Worm (Caenorhabditis elegans) whole organism, L1 larva: ENCODE results near the gene acr-12.

Experiments used
- C16A3.4 ChIP-seq: fragments of 150-350 bp; optimal IDR thresholded peaks from 2 replicates; lab custom pipeline; 2014; ENCODE audit warnings: missing biosample characterization, missing genetic modification characterization
- C34B4.2 ChIP-seq: sonication (generic microtip); optimal IDR thresholded peaks from 2 replicates; lab custom pipeline; 2017; ENCODE audit warnings: mild to moderate bottlenecking, missing genetic modification characterization, missing compliant biosample characterization
- F16B12.6 ChIP-seq: fragments of 150-350 bp; optimal IDR thresholded peaks from 2 replicates; lab custom pipeline; 2014; ENCODE audit warnings: missing biosample characterization, missing genetic modification characterization
- aha-1 ChIP-seq: fragments of 150-350 bp; optimal IDR thresholded peaks from 2 replicates; lab custom pipeline; 2014; ENCODE audit warnings: missing biosample characterization, missing genetic modification characterization
- alr-1 ChIP-seq: fragments of 200-800 bp; sonication (Bioruptor generic); optimal IDR thresholded peaks from 2 replicates; lab custom pipeline; 2018; ENCODE audit warnings: borderline replicate concordance, mild to moderate bottlenecking, missing genetic modification characterization, missing compliant biosample characterization
- aly-2 ChIP-seq: fragments of 150-350 bp; optimal IDR thresholded peaks from 2 replicates; lab custom pipeline; 2014; ENCODE audit warnings: missing biosample characterization, missing genetic modification characterization
- ama-1 ChIP-seq: fragments of 150-350 bp; optimal IDR thresholded peaks from 2 replicates; lab custom pipeline; 2014
- blmp-1 ChIP-seq: fragments of 150-350 bp; optimal IDR thresholded peaks from 2 replicates; lab custom pipeline; 2014; ENCODE audit warnings: missing biosample characterization, missing genetic modification characterization
- ceh-8 ChIP-seq: fragments of 200-800 bp; sonication (Bioruptor generic); optimal IDR thresholded peaks from 2 replicates; lab custom pipeline; 2018; ENCODE audit warnings: mild to moderate bottlenecking, missing genetic modification characterization, moderate library complexity, missing compliant biosample characterization
- ceh-82 ChIP-seq, 3 experiments: fragments of 150-350 bp in 1 of 3; sonication (generic microtip) in 2 of 3; optimal IDR thresholded peaks; 2 replicates each; lab custom pipeline; 2014 to 2017; ENCODE audit warnings: missing biosample characterization in 3 of 3, missing genetic modification characterization in 3 of 3
- ceh-88 ChIP-seq: fragments of 200-800 bp; sonication (Bioruptor generic); IDR thresholded peaks from 2 replicates; pipeline ENCODE4 v1.3.6; 2022; ENCODE audit warnings: missing genetic modification characterization, missing compliant biosample characterization
- ces-1 ChIP-seq: fragments of 150-350 bp; optimal IDR thresholded peaks from 2 replicates; lab custom pipeline; 2014; ENCODE audit warnings: missing biosample characterization, missing genetic modification reagents, missing genetic modification characterization
- egl-27 ChIP-seq, 2 experiments: fragments of 150-350 bp in 1 of 2; sonication (generic microtip); optimal IDR thresholded peaks; 3 replicates each; lab custom pipeline; 2017 to 2018; ENCODE audit warnings: missing biosample characterization in 2 of 2, missing genetic modification characterization in 2 of 2, missing genetic modification reagents in 2 of 2
- elt-2 ChIP-seq: sonication (generic microtip); optimal IDR thresholded peaks from 2 replicates; lab custom pipeline; 2016; ENCODE audit warnings: missing genetic modification characterization, mild to moderate bottlenecking, inconsistent platforms, missing compliant biosample characterization, missing genetic modification reagents
- ets-5 ChIP-seq: fragments of 200-800 bp; sonication (Bioruptor generic); IDR thresholded peaks from 2 replicates; pipeline ENCODE4 v1.3.6; 2022; ENCODE audit warnings: missing genetic modification characterization, missing compliant biosample characterization
- fkh-10 ChIP-seq: sonication (generic microtip); optimal IDR thresholded peaks from 2 replicates; lab custom pipeline; 2017; ENCODE audit warnings: missing biosample characterization, missing genetic modification reagents, missing genetic modification characterization
- fkh-4 ChIP-seq: sonication (generic microtip); optimal IDR thresholded peaks from 2 replicates; lab custom pipeline; 2016; ENCODE audit warnings: missing compliant biosample characterization, missing genetic modification characterization, borderline replicate concordance
- grh-1 ChIP-seq: fragments of 200-800 bp; sonication (Bioruptor generic); IDR thresholded peaks from 2 replicates; pipeline ENCODE4 v1.3.6; 2022; ENCODE audit warnings: missing genetic modification reagents, missing genetic modification characterization, missing compliant biosample characterization
- hlh-17 ChIP-seq: fragments of 200-800 bp; sonication (Bioruptor generic); optimal IDR thresholded peaks from 2 replicates; lab custom pipeline; 2018; ENCODE audit warnings: missing genetic modification characterization, mild to moderate bottlenecking, missing compliant biosample characterization, moderate library complexity, borderline replicate concordance
- hlh-4 ChIP-seq: sonication (generic microtip); optimal IDR thresholded peaks from 2 replicates; lab custom pipeline; 2016; ENCODE audit warnings: mild to moderate bottlenecking, missing genetic modification characterization, missing compliant biosample characterization
- irx-1 ChIP-seq: sonication (generic microtip); optimal IDR thresholded peaks from 2 replicates; lab custom pipeline; 2016; ENCODE audit warnings: missing genetic modification characterization, missing compliant biosample characterization
- jun-1 ChIP-seq: fragments of 150-350 bp; optimal IDR thresholded peaks from 2 replicates; lab custom pipeline; 2014; ENCODE audit warnings: missing biosample characterization, missing genetic modification reagents, missing genetic modification characterization
- lin-14 ChIP-seq: fragments of 200-800 bp; sonication (Bioruptor generic); optimal IDR thresholded peaks from 2 replicates; lab custom pipeline; 2018; ENCODE audit warnings: mild to moderate bottlenecking, missing genetic modification characterization, moderate library complexity, missing compliant biosample characterization
- lin-35 ChIP-seq, 2 experiments: fragments of 150-350 bp; optimal IDR thresholded peaks; 2 replicates each; lab custom pipeline; 2014; ENCODE audit warnings: missing biosample characterization in 2 of 2, missing genetic modification characterization in 2 of 2, missing genetic modification reagents in 2 of 2
- lin-39 ChIP-seq: fragments of 150-350 bp; optimal IDR thresholded peaks from 2 replicates; lab custom pipeline; 2014; ENCODE audit warnings: missing biosample characterization, missing genetic modification reagents, missing genetic modification characterization
- lir-3 ChIP-seq: sonication (generic microtip); optimal IDR thresholded peaks from 2 replicates; lab custom pipeline; 2016; ENCODE audit warnings: mild to moderate bottlenecking, missing genetic modification characterization, moderate library complexity, missing compliant biosample characterization; ENCODE audit not compliant: poor library complexity
- mab-9 ChIP-seq: fragments of 200-800 bp; sonication (Bioruptor generic); IDR thresholded peaks from 2 replicates; pipeline ENCODE4 v1.3.6; 2022; ENCODE audit warnings: missing genetic modification reagents, missing genetic modification characterization, missing compliant biosample characterization
- mep-1 ChIP-seq: fragments of 150-350 bp; optimal IDR thresholded peaks from 2 replicates; lab custom pipeline; 2014; ENCODE audit warnings: missing biosample characterization, missing genetic modification characterization
- nhr-11 ChIP-seq: fragments of 150-350 bp; optimal IDR thresholded peaks from 2 replicates; lab custom pipeline; 2014; ENCODE audit warnings: missing biosample characterization, missing genetic modification characterization
- nhr-12 ChIP-seq: sonication (generic microtip); optimal IDR thresholded peaks from 2 replicates; lab custom pipeline; 2017; ENCODE audit warnings: missing biosample characterization, missing genetic modification characterization
- nhr-20 ChIP-seq: sonication (generic microtip); optimal IDR thresholded peaks from 2 replicates; lab custom pipeline; 2016; ENCODE audit warnings: mild to moderate bottlenecking, missing genetic modification characterization, missing compliant biosample characterization
- nhr-28 ChIP-seq: fragments of 150-350 bp; optimal IDR thresholded peaks from 2 replicates; lab custom pipeline; 2014; ENCODE audit warnings: missing biosample characterization, missing genetic modification characterization
- nhr-47 ChIP-seq: sonication (generic microtip); optimal IDR thresholded peaks from 2 replicates; lab custom pipeline; 2016; ENCODE audit warnings: mild to moderate bottlenecking, missing genetic modification characterization, moderate library complexity, missing compliant biosample characterization
- nhr-77 ChIP-seq: fragments of 150-350 bp; optimal IDR thresholded peaks from 2 replicates; lab custom pipeline; 2014; ENCODE audit warnings: missing biosample characterization, missing genetic modification characterization
- nhr-84 ChIP-seq: sonication (generic microtip); optimal IDR thresholded peaks from 2 replicates; lab custom pipeline; 2017; ENCODE audit warnings: missing biosample characterization, missing genetic modification characterization
- nhr-85 ChIP-seq: sonication (generic microtip); peaks from one replicate; lab custom pipeline; 2016; ENCODE audit warnings: missing genetic modification characterization, inconsistent platforms, missing compliant biosample characterization
- nhr-90 ChIP-seq: sonication (generic microtip); optimal IDR thresholded peaks from 2 replicates; lab custom pipeline; 2016; ENCODE audit warnings: mild to moderate bottlenecking, missing genetic modification characterization, missing compliant biosample characterization; ENCODE audit not compliant: poor library complexity
- pag-3 ChIP-seq: sonication (generic microtip); optimal IDR thresholded peaks from 2 replicates; lab custom pipeline; 2017; ENCODE audit warnings: missing genetic modification characterization, mild to moderate bottlenecking, missing compliant biosample characterization, antibody characterized with exemption, borderline replicate concordance; ENCODE audit not compliant: insufficient read depth
- pax-3 ChIP-seq: fragments of 200-800 bp; sonication (Bioruptor generic); optimal IDR thresholded peaks from 2 replicates; lab custom pipeline; 2018; ENCODE audit warnings: mild to moderate bottlenecking, missing genetic modification characterization, moderate library complexity, missing compliant biosample characterization
- skn-1 ChIP-seq: fragments of 150-350 bp; optimal IDR thresholded peaks from 2 replicates; lab custom pipeline; 2014; ENCODE audit warnings: missing biosample characterization, missing genetic modification characterization
- snpc-4 ChIP-seq: fragments of 150-350 bp; optimal IDR thresholded peaks from 2 replicates; lab custom pipeline; 2014; ENCODE audit warnings: missing biosample characterization, missing genetic modification characterization
- sox-4 ChIP-seq: sonication (generic microtip); optimal IDR thresholded peaks from 2 replicates; lab custom pipeline; 2016; ENCODE audit warnings: missing genetic modification characterization, missing compliant biosample characterization
- sptf-1 ChIP-seq: fragments of 150-350 bp; optimal IDR thresholded peaks from 2 replicates; lab custom pipeline; 2014; ENCODE audit warnings: missing biosample characterization, missing genetic modification characterization
- sup-37 ChIP-seq: fragments of 200-800 bp; sonication (Bioruptor generic); optimal IDR thresholded peaks from 2 replicates; lab custom pipeline; 2018; ENCODE audit warnings: mild to moderate bottlenecking, missing genetic modification characterization, missing compliant biosample characterization
- tbx-2 ChIP-seq: sonication (generic microtip); optimal IDR thresholded peaks from 2 replicates; lab custom pipeline; 2016; ENCODE audit warnings: missing genetic modification characterization, missing compliant biosample characterization
- unc-130 ChIP-seq: fragments of 150-350 bp; optimal IDR thresholded peaks from 2 replicates; lab custom pipeline; 2017; ENCODE audit warnings: missing biosample characterization, missing genetic modification characterization, inconsistent platforms
- unc-62 ChIP-seq: fragments of 150-350 bp; optimal IDR thresholded peaks from 2 replicates; lab custom pipeline; 2014; ENCODE audit warnings: missing biosample characterization, missing genetic modification reagents, missing genetic modification characterization
- unc-86 ChIP-seq: sonication (generic microtip); optimal IDR thresholded peaks from 2 replicates; lab custom pipeline; 2016; ENCODE audit warnings: missing genetic modification characterization, missing compliant biosample characterization
- unc-98 ChIP-seq: fragments of 200-800 bp; sonication (Bioruptor generic); IDR thresholded peaks from 2 replicates; pipeline ENCODE4 v1.3.6; 2022; ENCODE audit warnings: missing genetic modification characterization, missing compliant biosample characterization
- xbp-1 ChIP-seq: sonication (generic microtip); optimal IDR thresholded peaks from 2 replicates; lab custom pipeline; 2016; ENCODE audit warnings: missing genetic modification characterization, missing compliant biosample characterization
- zag-1 ChIP-seq: fragments of 150-350 bp; optimal IDR thresholded peaks from 2 replicates; lab custom pipeline; 2014; ENCODE audit warnings: missing biosample characterization, missing genetic modification characterization
- zip-4 ChIP-seq: fragments of 200-800 bp; sonication (Bioruptor generic); optimal IDR thresholded peaks from 2 replicates; lab custom pipeline; 2018; ENCODE audit warnings: mild to moderate bottlenecking, missing genetic modification characterization, moderate library complexity, missing compliant biosample characterization
- ztf-11 ChIP-seq, 2 experiments: sonication (generic microtip); optimal IDR thresholded peaks; 2 replicates each; lab custom pipeline; 2016 to 2017; ENCODE audit warnings: missing genetic modification characterization in 2 of 2, missing biosample characterization in 1 of 2, missing compliant biosample characterization in 1 of 2
- ztf-4 ChIP-seq: fragments of 150-350 bp; optimal IDR thresholded peaks from 2 replicates; lab custom pipeline; 2014; ENCODE audit warnings: missing biosample characterization, missing genetic modification characterization

acr-12 gene

ce11 chrX:13511796-13512195, 20.9 kb upstream of the acr-12 start:
- TF ChIP-seq lin-14 (GFP tag; lab: Kevin White, UChicago), result peak; percentile 59
- peak; percentile 16 for TF ChIP-seq blmp-1 (tag; lab: Kevin White, UChicago)
- TF ChIP-seq ztf-4 (tag; lab: Kevin White, UChicago), result no peak
- no peak for TF ChIP-seq nhr-84 (tag; lab: Kevin White, UChicago)
- no peak for TF ChIP-seq elt-2
- TF ChIP-seq unc-130 (tag; lab: Kevin White, UChicago), result no peak
- peak; percentile 62 for TF ChIP-seq nhr-85 (tag; lab: Kevin White, UChicago)
- peak; percentile 76 for TF ChIP-seq nhr-47 (tag; lab: Kevin White, UChicago)
- no peak for TF ChIP-seq alr-1 (tag; lab: Kevin White, UChicago)
- TF ChIP-seq ceh-88 (GFP tag; lab: Robert Waterston, UW), result no peak
- no peak for TF ChIP-seq aly-2 (tag; lab: Kevin White, UChicago)
- no peak for TF ChIP-seq lin-39 (tag; lab: Kevin White, UChicago)
- TF ChIP-seq grh-1 (GFP tag; lab: Robert Waterston, UW), result no peak
- TF ChIP-seq F16B12.6 (tag; lab: Kevin White, UChicago), result no peak
- peak; percentile 29 for TF ChIP-seq tbx-2
- TF ChIP-seq fkh-4 (tag; lab: Kevin White, UChicago), result no peak
- peak; percentile 5 for TF ChIP-seq pax-3 (tag; lab: Kevin White, UChicago)
- TF ChIP-seq ets-5 (GFP tag; lab: Robert Waterston, UW), result no peak
- TF ChIP-seq lin-35 (GFP tag; optimal IDR thresholded peaks at IDR 0.05; lab: Kevin White, UChicago), result peak; percentile 27 to 54
- TF ChIP-seq sox-4 (tag; lab: Kevin White, UChicago), result no peak
- TF ChIP-seq mab-9 (GFP tag; lab: Robert Waterston, UW), result no peak
- TF ChIP-seq ceh-8 (GFP tag; lab: Kevin White, UChicago), result no peak
- peak in 1 of 2 experiments; percentile 32 for TF ChIP-seq ztf-11 (tag; optimal IDR thresholded peaks at IDR 0.05; lab: Kevin White, UChicago)
- no peak for TF ChIP-seq C34B4.2 (tag; lab: Kevin White, UChicago)
- peak; percentile 47 for TF ChIP-seq lir-3 (tag; lab: Kevin White, UChicago)
- no peak for TF ChIP-seq fkh-10 (GFP tag; lab: Kevin White, UChicago)
- peak; percentile 34 for TF ChIP-seq unc-86 (tag; lab: Kevin White, UChicago)
- peak; percentile 22 for TF ChIP-seq jun-1 (tag; lab: Kevin White, UChicago)
- no peak for TF ChIP-seq sup-37
- TF ChIP-seq pag-3 (tag; lab: Kevin White, UChicago), result no peak
- no peak for TF ChIP-seq snpc-4 (tag; lab: Kevin White, UChicago)
- no peak for TF ChIP-seq zag-1
- TF ChIP-seq sptf-1 (tag; lab: Kevin White, UChicago), result no peak
- peak; percentile 61 for TF ChIP-seq nhr-20
- TF ChIP-seq ama-1 (lab: Kevin White, UChicago), result no peak
- no peak for TF ChIP-seq nhr-28 (tag; lab: Kevin White, UChicago)
- TF ChIP-seq xbp-1 (tag; lab: Kevin White, UChicago), result peak; percentile 18
- no peak for TF ChIP-seq unc-98 (GFP tag; lab: Robert Waterston, UW)
- TF ChIP-seq hlh-17 (GFP tag; lab: Kevin White, UChicago), result no peak
- no peak for TF ChIP-seq hlh-4
- TF ChIP-seq ceh-82 (tag; optimal IDR thresholded peaks at IDR 0.05; lab: Kevin White, UChicago), result peak in 2 of 3 experiments; percentile 6 to 46
- no peak for TF ChIP-seq aha-1
- peak; percentile 31 for TF ChIP-seq skn-1
- TF ChIP-seq nhr-11 (tag; lab: Kevin White, UChicago), result no peak
- TF ChIP-seq irx-1 (tag; lab: Kevin White, UChicago), result peak; percentile 39
- no peak for TF ChIP-seq ces-1 (GFP tag; lab: Kevin White, UChicago)
- TF ChIP-seq nhr-12, result no peak
- TF ChIP-seq egl-27 (tag; optimal IDR thresholded peaks at IDR 0.05; lab: Kevin White, UChicago), result no peak
- TF ChIP-seq mep-1 (tag; lab: Kevin White, UChicago), result peak; percentile 50
- no peak for TF ChIP-seq unc-62
- no peak for TF ChIP-seq zip-4 (GFP tag; lab: Kevin White, UChicago)
- peak; percentile 62 for TF ChIP-seq nhr-90
- no peak for TF ChIP-seq nhr-77
- TF ChIP-seq C16A3.4 (tag; lab: Kevin White, UChicago), result peak; percentile 68
